Fruit fly (Drosophila melanogaster) whole organism, adult: Measurements from ENCODE around the gene CG7567.

ENCODE experiments used
- CG11617 ChIP-seq: fragments of 200-800 bp; sonication (Bioruptor generic); optimal IDR thresholded peaks from 2 replicates; lab custom pipeline; 2017; ENCODE audit warnings: mild to moderate bottlenecking, missing biosample characterization, missing genetic modification reagents, missing genetic modification characterization
- CG12768 ChIP-seq: fragments of 200-800 bp; sonication (Bioruptor generic); optimal IDR thresholded peaks from 2 replicates; lab custom pipeline; 2017; ENCODE audit warnings: missing biosample characterization, missing genetic modification characterization, mild to moderate bottlenecking, moderate library complexity, missing genetic modification reagents
- CG14711 ChIP-seq: fragments of 200-800 bp; sonication (Bioruptor generic); optimal IDR thresholded peaks from 2 replicates; lab custom pipeline; 2018; ENCODE audit warnings: missing biosample characterization, mild to moderate bottlenecking, missing genetic modification characterization, moderate library complexity
- CG1620 ChIP-seq: fragments of 200-800 bp; sonication (Bioruptor generic); optimal IDR thresholded peaks from 2 replicates; lab custom pipeline; 2016; ENCODE audit warnings: missing biosample characterization, missing genetic modification characterization
- CG33017 ChIP-seq: fragments of 200-800 bp; sonication (Bioruptor generic); optimal IDR thresholded peaks from 2 replicates; lab custom pipeline; 2018; ENCODE audit warnings: missing biosample characterization, mild to moderate bottlenecking, missing genetic modification characterization, moderate library complexity
- CG5204 ChIP-seq: fragments of 200-800 bp; sonication (Bioruptor generic); optimal IDR thresholded peaks from 2 replicates; lab custom pipeline; 2016; ENCODE audit warnings: missing biosample characterization, missing genetic modification characterization
- CG7045 ChIP-seq: fragments of 200-800 bp; sonication (Bioruptor generic); optimal IDR thresholded peaks from 2 replicates; lab custom pipeline; 2017; ENCODE audit warnings: missing biosample characterization, mild to moderate bottlenecking, missing genetic modification characterization
- CG7101 ChIP-seq: fragments of 200-800 bp; sonication (Bioruptor generic); optimal IDR thresholded peaks from 2 replicates; lab custom pipeline; 2018; ENCODE audit warnings: missing biosample characterization, mild to moderate bottlenecking, missing genetic modification characterization, moderate library complexity
- Clk ChIP-seq: fragments of 200-800 bp; sonication (Bioruptor generic); optimal IDR thresholded peaks from 2 replicates; lab custom pipeline; 2017; ENCODE audit warnings: missing biosample characterization, missing genetic modification characterization
- Crg-1 ChIP-seq: fragments of 200-800 bp; sonication (Bioruptor generic); optimal IDR thresholded peaks from 2 replicates; lab custom pipeline; 2016; ENCODE audit warnings: missing biosample characterization, missing genetic modification characterization
- Hr96 ChIP-seq: fragments of 200-800 bp; sonication (Bioruptor generic); optimal IDR thresholded peaks from 2 replicates; lab custom pipeline; 2016; ENCODE audit warnings: missing biosample characterization, missing genetic modification characterization
- Mnt ChIP-seq: fragments of 200-800 bp; sonication (Bioruptor generic); optimal IDR thresholded peaks from 2 replicates; lab custom pipeline; 2016; ENCODE audit warnings: missing biosample characterization, mild to moderate bottlenecking, missing genetic modification characterization
- bab1 ChIP-seq: fragments of 200-800 bp; sonication (Bioruptor generic); optimal IDR thresholded peaks from 3 replicates; lab custom pipeline; 2019; ENCODE audit warnings: missing biosample characterization, mild to moderate bottlenecking, missing genetic modification characterization, moderate library complexity
- cic ChIP-seq: fragments of 200-800 bp; sonication (Bioruptor generic); optimal IDR thresholded peaks from 2 replicates; lab custom pipeline; 2017; ENCODE audit warnings: missing biosample characterization, mild to moderate bottlenecking, missing genetic modification characterization, moderate library complexity
- cnc ChIP-seq, 2 experiments: fragments of >200 bp; optimal IDR thresholded peaks; 2 replicates each; lab custom pipeline; 2017
- kay ChIP-seq: fragments of 200-800 bp; sonication (Bioruptor generic); peaks from one replicate; lab custom pipeline; 2016; ENCODE audit warnings: missing biosample characterization, missing genetic modification characterization, borderline replicate concordance
- ovo ChIP-seq: fragments of 200-800 bp; sonication (Bioruptor generic); optimal IDR thresholded peaks from 2 replicates; lab custom pipeline; 2016; ENCODE audit warnings: missing biosample characterization, missing genetic modification characterization
- pad ChIP-seq: fragments of 200-800 bp; sonication (Bioruptor generic); optimal IDR thresholded peaks from 3 replicates; lab custom pipeline; 2017; ENCODE audit warnings: missing biosample characterization, missing genetic modification characterization, mild to moderate bottlenecking, moderate library complexity, missing genetic modification reagents
- tj ChIP-seq: fragments of 200-800 bp; sonication (Bioruptor generic); optimal IDR thresholded peaks from 3 replicates; lab custom pipeline; 2017; ENCODE audit warnings: missing biosample characterization, mild to moderate bottlenecking, missing genetic modification characterization, moderate library complexity
- toe ChIP-seq: fragments of 200-800 bp; sonication (Bioruptor generic); optimal IDR thresholded peaks from 2 replicates; lab custom pipeline; 2016; ENCODE audit warnings: missing biosample characterization, missing genetic modification characterization

CG7567 gene

dm6 chr3R:29586743-29587142 lies 1.2 kb downstream of the CG7567 start:
- TF ChIP-seq cic (GFP tag; lab: Kevin White, UChicago): no peak
- no peak for TF ChIP-seq tj (GFP tag; lab: Kevin White, UChicago)
- TF ChIP-seq kay: no peak
- TF ChIP-seq CG7101 (tag; lab: Kevin White, UChicago): no peak
- TF ChIP-seq CG12768 (GFP tag; lab: Kevin White, UChicago): no peak
- TF ChIP-seq Crg-1 (GFP tag; lab: Kevin White, UChicago): no peak
- TF ChIP-seq pad: no peak

- TF ChIP-seq pad: no peak
- no peak for TF ChIP-seq cnc (optimal IDR thresholded peaks at IDR 0.05; lab: Kevin White, UChicago)
- no peak for TF ChIP-seq CG5204 (GFP tag; lab: Kevin White, UChicago)
- no peak for TF ChIP-seq CG7045 (GFP tag; lab: Kevin White, UChicago)
- TF ChIP-seq Clk: no peak
Measured at dm6 chr3R:29585015-29585701, 2.7 kb downstream of the CG7567 start.

- TF ChIP-seq CG11617 (GFP tag; lab: Kevin White, UChicago) (no peak), CG33017 (tag; lab: Kevin White, UChicago) (no peak), CG7045 (GFP tag; lab: Kevin White, UChicago) (no peak), pad (no peak), cic (GFP tag; lab: Kevin White, UChicago) (no peak), tj (GFP tag; lab: Kevin White, UChicago) (no peak), cnc (optimal IDR thresholded peaks at IDR 0.05; lab: Kevin White, UChicago) (no peak), CG1620 (GFP tag; lab: Kevin White, UChicago) (no peak), CG5204 (GFP tag; lab: Kevin White, UChicago) (no peak), bab1 (GFP tag; lab: Kevin White, UChicago) (no peak), Mnt (GFP tag; lab: Kevin White, UChicago) (no peak), ovo (GFP tag; lab: Kevin White, UChicago) (no peak)
Measured at dm6 chr3R:29584266-29584665, 3.6 kb downstream of the CG7567 start.

dm6 chr3R:29583299-29583698 lies 4.6 kb downstream of the CG7567 start:
- TF ChIP-seq CG7101 (tag; lab: Kevin White, UChicago) (no peak), ovo (GFP tag; lab: Kevin White, UChicago) (no peak), pad (no peak), CG5204 (GFP tag; lab: Kevin White, UChicago) (no peak), Clk (no peak), CG12768 (GFP tag; lab: Kevin White, UChicago) (no peak), Hr96 (GFP tag; lab: Kevin White, UChicago) (no peak), Crg-1 (GFP tag; lab: Kevin White, UChicago) (no peak), Mnt (GFP tag; lab: Kevin White, UChicago) (no peak), kay (no peak), CG33017 (tag; lab: Kevin White, UChicago) (no peak), CG7045 (GFP tag; lab: Kevin White, UChicago) (no peak), cnc (optimal IDR thresholded peaks at IDR 0.05; lab: Kevin White, UChicago) (no peak), toe (GFP tag; lab: Kevin White, UChicago) (no peak), CG1620 (GFP tag; lab: Kevin White, UChicago) (no peak), CG14711 (tag; lab: Kevin White, UChicago) (no peak)

dm6 chr3R:29581420-29581819 lies 6.5 kb downstream of the CG7567 start:
- TF ChIP-seq pad (no peak), Crg-1 (GFP tag; lab: Kevin White, UChicago) (no peak), CG12768 (GFP tag; lab: Kevin White, UChicago) (no peak), CG5204 (GFP tag; lab: Kevin White, UChicago) (no peak), CG1620 (GFP tag; lab: Kevin White, UChicago) (no peak), cnc (optimal IDR thresholded peaks at IDR 0.05; lab: Kevin White, UChicago) (no peak), CG14711 (tag; lab: Kevin White, UChicago) (no peak), Hr96 (GFP tag; lab: Kevin White, UChicago) (no peak), CG33017 (tag; lab: Kevin White, UChicago) (no peak), kay (no peak), CG11617 (GFP tag; lab: Kevin White, UChicago) (no peak), Clk (no peak), cic (GFP tag; lab: Kevin White, UChicago) (no peak), toe (GFP tag; lab: Kevin White, UChicago) (no peak), Mnt (GFP tag; lab: Kevin White, UChicago) (no peak), CG7045 (GFP tag; lab: Kevin White, UChicago) (no peak), tj (GFP tag; lab: Kevin White, UChicago) (no peak), bab1 (GFP tag; lab: Kevin White, UChicago) (no peak)

dm6 chr3R:29576009-29576408 lies 11.9 kb downstream of the CG7567 start:
- TF ChIP-seq tj (GFP tag; lab: Kevin White, UChicago): no peak
